Worm (Caenorhabditis elegans) whole organism, early embryonic: ENCODE data around the gene hst-3.1.

Experiments used
- B0310.2 ChIP-seq: sonication (generic microtip); optimal IDR thresholded peaks from 2 replicates; lab custom pipeline; 2016; ENCODE audit warnings: mild to moderate bottlenecking, missing genetic modification characterization, missing compliant biosample characterization
- F13C5.2 ChIP-seq: sonication (generic microtip); optimal IDR thresholded peaks from 2 replicates; lab custom pipeline; 2017; ENCODE audit warnings: mild to moderate bottlenecking, missing genetic modification characterization, inconsistent platforms, missing compliant biosample characterization
- aly-1 ChIP-seq: sonication (generic microtip); optimal IDR thresholded peaks from 2 replicates; lab custom pipeline; 2016; ENCODE audit warnings: missing genetic modification characterization, missing compliant biosample characterization
- ama-1 ChIP-seq: fragments of 150-350 bp; optimal IDR thresholded peaks from 2 replicates; lab custom pipeline; 2014
- ceh-36 ChIP-seq: sonication (generic microtip); optimal IDR thresholded peaks from 2 replicates; lab custom pipeline; 2016; ENCODE audit warnings: missing genetic modification characterization, inconsistent platforms, missing compliant biosample characterization
- ets-7 ChIP-seq: sonication (generic microtip); optimal IDR thresholded peaks from 2 replicates; lab custom pipeline; 2016; ENCODE audit warnings: missing genotype, missing genetic modification characterization, missing compliant biosample characterization
- flt-1 ChIP-seq: fragments of 200-800 bp; sonication (Bioruptor generic); IDR thresholded peaks from 2 replicates; pipeline ENCODE4 v1.3.6; 2022; ENCODE audit warnings: missing genetic modification characterization, missing compliant biosample characterization
- hmbx-1 ChIP-seq: sonication (generic microtip); optimal IDR thresholded peaks from 2 replicates; lab custom pipeline; 2016; ENCODE audit warnings: mild to moderate bottlenecking, missing genetic modification characterization, missing compliant biosample characterization
- hmg-4 ChIP-seq: fragments of 200-800 bp; sonication (Bioruptor generic); optimal IDR thresholded peaks from 2 replicates; lab custom pipeline; 2018; ENCODE audit warnings: mild to moderate bottlenecking, missing genetic modification characterization, missing compliant biosample characterization
- hnd-1 ChIP-seq: sonication (generic microtip); optimal IDR thresholded peaks from 2 replicates; lab custom pipeline; 2016; ENCODE audit warnings: missing genetic modification characterization, missing compliant biosample characterization
- pes-1 ChIP-seq: fragments of 200-800 bp; sonication (Bioruptor generic); IDR thresholded peaks from 2 replicates; pipeline ENCODE4 v1.3.6; 2022; ENCODE audit warnings: missing genetic modification reagents, missing genetic modification characterization, missing compliant biosample characterization
- scrt-1 ChIP-seq: fragments of 200-800 bp; sonication (Bioruptor generic); IDR thresholded peaks from 2 replicates; pipeline ENCODE4 v1.3.6; 2022; ENCODE audit warnings: missing genetic modification characterization, missing compliant biosample characterization
- tbx-37 ChIP-seq: fragments of 200-800 bp; sonication (Bioruptor generic); conservative IDR thresholded peaks from 2 replicates; pipeline ENCODE4 v1.3.6; 2022; ENCODE audit warnings: missing genetic modification reagents, missing genetic modification characterization, missing compliant biosample characterization
- tra-4 ChIP-seq: sonication (generic microtip); optimal IDR thresholded peaks from 2 replicates; lab custom pipeline; 2017; ENCODE audit warnings: missing genetic modification characterization, missing compliant biosample characterization

DNA sequence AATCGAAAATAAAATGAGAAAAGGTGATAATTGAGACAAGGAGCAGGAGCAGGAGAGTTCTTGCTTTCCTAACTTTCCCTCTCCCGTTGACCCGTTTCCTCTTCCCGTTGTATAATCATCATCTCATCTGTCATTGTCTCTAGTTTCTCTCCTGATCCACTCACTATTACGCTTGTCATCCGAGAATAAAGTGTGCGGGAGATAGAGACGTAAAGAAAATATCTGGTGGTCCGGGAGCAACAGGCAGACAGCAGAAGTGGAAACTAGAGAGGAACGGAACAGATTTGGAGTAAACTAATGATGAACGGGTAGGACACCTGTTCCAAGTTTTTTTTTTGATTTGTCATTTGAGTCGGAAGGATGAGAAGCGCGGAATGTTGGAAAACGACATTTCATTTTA, 1.2 kb upstream of the hst-3.1 start:
- TF ChIP-seq ama-1: no peak
- no peak for TF ChIP-seq ceh-36 (tag; lab: Kevin White, UChicago)
- no peak for TF ChIP-seq pes-1 (GFP tag; lab: Robert Waterston, UW)
- TF ChIP-seq ets-7: no peak
- no peak for TF ChIP-seq hnd-1
- no peak for TF ChIP-seq scrt-1
- TF ChIP-seq F13C5.2: no peak
- no peak for TF ChIP-seq flt-1
- no peak for TF ChIP-seq B0310.2 (tag; lab: Kevin White, UChicago)
- TF ChIP-seq tra-4 (tag; lab: Kevin White, UChicago): no peak
- no peak for TF ChIP-seq aly-1 (tag; lab: Kevin White, UChicago)
- no peak for TF ChIP-seq hmg-4
- TF ChIP-seq hmbx-1 (tag; lab: Kevin White, UChicago): no peak
- TF ChIP-seq tbx-37 (GFP tag; lab: Robert Waterston, UW): no peak
